Worm (Caenorhabditis elegans) whole organism, midembryonic: Measurements from ENCODE around the gene lin-37.

Source experiments
- med-1 ChIP-seq: sonication (generic microtip); optimal IDR thresholded peaks from 2 replicates; lab custom pipeline; 2017; ENCODE audit warnings: missing genetic modification characterization, mild to moderate bottlenecking, missing compliant biosample characterization, antibody characterized with exemption, missing genetic modification reagents; ENCODE audit not compliant: insufficient read depth
- ref-1 ChIP-seq: fragments of 200-800 bp; sonication (Bioruptor generic); conservative IDR thresholded peaks from 2 replicates; pipeline ENCODE4 v1.3.6; 2022; ENCODE audit warnings: missing genetic modification reagents, missing genetic modification characterization, missing compliant biosample characterization
- tab-1 ChIP-seq: fragments of 200-800 bp; sonication (Bioruptor generic); IDR thresholded peaks from 2 replicates; pipeline ENCODE4 v1.3.6; 2022; ENCODE audit warnings: missing genetic modification characterization, missing compliant biosample characterization
- ztf-23 ChIP-seq: fragments of 200-800 bp; sonication (Bioruptor generic); IDR thresholded peaks from 2 replicates; pipeline ENCODE4 v1.3.6; 2022; ENCODE audit warnings: missing genetic modification reagents, missing genetic modification characterization, missing compliant biosample characterization

- TF ChIP-seq tab-1 (GFP tag; lab: Robert Waterston, UW) (no peak), ztf-23 (GFP tag; lab: Robert Waterston, UW) (no peak), ref-1 (GFP tag; lab: Robert Waterston, UW) (no peak), med-1 (no peak)
Measured at ce11 chrIII:7073801-7074386, 1.5 kb upstream of the lin-37 start, which contains the start of gene ZK418.5.
